Worm (Caenorhabditis elegans): ENCODE results near the gene npr-1.

DNA sequence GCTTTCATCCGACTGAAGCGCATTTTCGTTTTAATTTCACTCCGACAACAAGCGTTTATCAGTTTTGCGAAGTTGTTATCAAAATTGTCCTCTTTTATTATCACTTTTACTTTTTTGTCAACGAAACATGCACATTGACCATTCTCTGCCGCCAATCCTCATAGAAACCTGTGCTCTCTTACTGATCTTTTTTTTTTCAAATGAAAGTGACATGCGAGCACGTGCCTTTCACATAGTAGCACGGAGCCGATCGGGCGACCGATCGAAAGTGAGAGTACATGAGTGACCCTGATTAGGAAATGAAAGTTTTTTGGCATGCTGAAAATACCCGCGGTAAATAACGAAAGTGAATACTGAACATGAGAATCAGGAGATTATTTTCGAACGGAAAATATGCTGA is 24.3 kb upstream of the npr-1 start:
- TF ChIP-seq zip-5 (tag; optimal IDR thresholded peaks at IDR 0.05) (no peak), fkh-10 (GFP tag; optimal IDR thresholded peaks at IDR 0.05) (no peak), ama-1 (optimal IDR thresholded peaks at IDR 0.05) (no peak), pros-1 (tag; optimal IDR thresholded peaks at IDR 0.05) (no peak), hlh-8 (tag; optimal IDR thresholded peaks at IDR 0.05) (no peak), ceh-14 (tag; optimal IDR thresholded peaks at IDR 0.05) (no peak), madf-2 (tag; optimal IDR thresholded peaks at IDR 0.05) (no peak), pha-4 (tag; optimal IDR thresholded peaks at IDR 0.05) (no peak), sox-4 (tag; optimal IDR thresholded peaks at IDR 0.05) (no peak), nhr-11 (tag; optimal IDR thresholded peaks at IDR 0.05) (no peak), ceh-30 (tag; optimal IDR thresholded peaks at IDR 0.05) (no peak), K02D7.2 (tag; optimal IDR thresholded peaks at IDR 0.05) (no peak), elt-2 (tag; optimal IDR thresholded peaks at IDR 0.05) (peak; percentile 75), ref-2 (tag; optimal IDR thresholded peaks at IDR 0.05) (no peak)
